Worm (Caenorhabditis elegans) whole organism, L2 larva: Measurements from ENCODE around the gene F57F4.1.

Source experiments
- C34F6.9 ChIP-seq: fragments of 150-350 bp; optimal IDR thresholded peaks from 2 replicates; lab custom pipeline; 2014; ENCODE audit warnings: missing biosample characterization, missing genetic modification characterization
- F13H6.1 ChIP-seq: sonication (generic microtip); optimal IDR thresholded peaks from 2 replicates; lab custom pipeline; 2016; ENCODE audit warnings: missing genetic modification characterization, missing compliant biosample characterization
- ZK546.5 ChIP-seq: sonication (generic microtip); optimal IDR thresholded peaks from 2 replicates; lab custom pipeline; 2017; ENCODE audit warnings: missing biosample characterization, missing genetic modification characterization
- aly-2 ChIP-seq: fragments of 150-350 bp; optimal IDR thresholded peaks from 2 replicates; lab custom pipeline; 2014; ENCODE audit warnings: missing biosample characterization, missing genetic modification characterization
- ama-1 ChIP-seq: fragments of 150-350 bp; optimal IDR thresholded peaks from 2 replicates; lab custom pipeline; 2018; ENCODE audit warnings: inconsistent platforms
- blmp-1 ChIP-seq: sonication (generic microtip); optimal IDR thresholded peaks from 2 replicates; lab custom pipeline; 2017; ENCODE audit warnings: missing genetic modification characterization, mild to moderate bottlenecking, missing compliant biosample characterization, antibody characterized with exemption, moderate library complexity; ENCODE audit not compliant: insufficient read depth
- ceh-16 ChIP-seq: fragments of 150-350 bp; optimal IDR thresholded peaks from 2 replicates; lab custom pipeline; 2014; ENCODE audit warnings: missing biosample characterization, missing genetic modification characterization
- ceh-82 ChIP-seq: fragments of 150-350 bp; optimal IDR thresholded peaks from 2 replicates; lab custom pipeline; 2014; ENCODE audit warnings: missing biosample characterization, missing genetic modification characterization
- crh-2 ChIP-seq: sonication (generic microtip); optimal IDR thresholded peaks from 2 replicates; lab custom pipeline; 2017; ENCODE audit warnings: missing biosample characterization, missing genetic modification characterization
- dmd-4 ChIP-seq: sonication (generic microtip); optimal IDR thresholded peaks from 2 replicates; lab custom pipeline; 2017; ENCODE audit warnings: missing biosample characterization, missing genetic modification characterization
- egl-27 ChIP-seq: sonication (generic microtip); optimal IDR thresholded peaks from 3 replicates; lab custom pipeline; 2017; ENCODE audit warnings: missing biosample characterization, missing genetic modification reagents, missing genetic modification characterization
- elt-1 ChIP-seq: fragments of 150-350 bp; optimal IDR thresholded peaks from 2 replicates; lab custom pipeline; 2014; ENCODE audit warnings: missing biosample characterization, missing genetic modification characterization
- elt-3 ChIP-seq: sonication (generic microtip); optimal IDR thresholded peaks from 2 replicates; lab custom pipeline; 2017; ENCODE audit warnings: missing biosample characterization, missing genetic modification characterization
- fos-1 ChIP-seq: fragments of 150-350 bp; optimal IDR thresholded peaks from 2 replicates; lab custom pipeline; 2014; ENCODE audit warnings: missing biosample characterization, missing genetic modification characterization
- gmeb-1 ChIP-seq: fragments of 150-350 bp; optimal IDR thresholded peaks from 2 replicates; lab custom pipeline; 2014; ENCODE audit warnings: missing biosample characterization, missing genetic modification characterization
- lin-11 ChIP-seq: fragments of 150-350 bp; sonication (generic microtip); optimal IDR thresholded peaks from 2 replicates; lab custom pipeline; 2014; ENCODE audit warnings: missing biosample characterization, missing genetic modification characterization, inconsistent platforms, mixed read lengths
- lin-13 ChIP-seq: fragments of 150-350 bp; optimal IDR thresholded peaks from 2 replicates; lab custom pipeline; 2014; ENCODE audit warnings: missing biosample characterization, missing genetic modification reagents, missing genetic modification characterization
- lin-39 ChIP-seq: fragments of 150-350 bp; optimal IDR thresholded peaks from 2 replicates; lab custom pipeline; 2014; ENCODE audit warnings: missing biosample characterization, missing genetic modification reagents, missing genetic modification characterization
- lsy-2 ChIP-seq, 2 experiments: fragments of 150-350 bp in 1 of 2; sonication (generic microtip) in 1 of 2; optimal IDR thresholded peaks; 2 replicates each; lab custom pipeline; 2014 to 2017; ENCODE audit warnings: missing biosample characterization in 2 of 2, missing genetic modification characterization in 2 of 2
- mab-5 ChIP-seq: fragments of 150-350 bp; optimal IDR thresholded peaks from 2 replicates; lab custom pipeline; 2014; ENCODE audit warnings: missing biosample characterization, missing genetic modification characterization
- mbf-1 ChIP-seq: sonication (generic microtip); optimal IDR thresholded peaks from 2 replicates; lab custom pipeline; 2017; ENCODE audit warnings: missing biosample characterization, missing genetic modification characterization
- mdl-1 ChIP-seq, 2 experiments: fragments of 150-350 bp in 1 of 2; sonication (generic microtip) in 1 of 2; optimal IDR thresholded peaks; 2 replicates each; lab custom pipeline; 2017; ENCODE audit warnings: missing biosample characterization in 2 of 2, missing genetic modification characterization in 2 of 2
- nhr-10 ChIP-seq: sonication (generic microtip); optimal IDR thresholded peaks from 2 replicates; lab custom pipeline; 2017; ENCODE audit warnings: missing biosample characterization, missing genetic modification characterization
- nhr-11 ChIP-seq: fragments of 150-350 bp; optimal IDR thresholded peaks from 2 replicates; lab custom pipeline; 2014; ENCODE audit warnings: missing biosample characterization, missing genetic modification characterization
- nhr-12 ChIP-seq: fragments of 150-350 bp; optimal IDR thresholded peaks from 2 replicates; lab custom pipeline; 2014; ENCODE audit warnings: missing biosample characterization, missing genetic modification characterization
- nhr-129 ChIP-seq: fragments of 150-350 bp; optimal IDR thresholded peaks from 2 replicates; lab custom pipeline; 2014; ENCODE audit warnings: missing biosample characterization, missing genetic modification characterization
- nhr-237 ChIP-seq: fragments of 150-350 bp; optimal IDR thresholded peaks from 2 replicates; lab custom pipeline; 2014; ENCODE audit warnings: missing biosample characterization, missing genetic modification characterization
- nhr-25 ChIP-seq: fragments of 150-350 bp; sonication (generic microtip); optimal IDR thresholded peaks from 3 replicates; lab custom pipeline; 2014; ENCODE audit warnings: missing biosample characterization, missing genetic modification characterization
- nhr-6 ChIP-seq: fragments of 150-350 bp; optimal IDR thresholded peaks from 2 replicates; lab custom pipeline; 2014; ENCODE audit warnings: missing biosample characterization, missing genetic modification characterization
- nhr-77 ChIP-seq: fragments of 150-350 bp; optimal IDR thresholded peaks from 2 replicates; lab custom pipeline; 2014; ENCODE audit warnings: missing biosample characterization, missing genetic modification characterization
- sem-4 ChIP-seq: fragments of 150-350 bp; optimal IDR thresholded peaks from 2 replicates; lab custom pipeline; 2014; ENCODE audit warnings: missing biosample characterization, missing genetic modification reagents, missing genetic modification characterization
- sma-3 ChIP-seq: sonication (generic microtip); optimal IDR thresholded peaks from 2 replicates; lab custom pipeline; 2016; ENCODE audit warnings: missing genetic modification reagents, missing genetic modification characterization, missing compliant biosample characterization
- sma-9 ChIP-seq, 2 experiments: fragments of 150-350 bp in 1 of 2; sonication (generic microtip) in 1 of 2; optimal IDR thresholded peaks; 2 replicates each; lab custom pipeline; 2014 to 2016; ENCODE audit warnings: missing genetic modification characterization in 2 of 2, mild to moderate bottlenecking in 1 of 2, missing biosample characterization in 1 of 2, missing compliant biosample characterization in 1 of 2, missing genetic modification reagents in 1 of 2, moderate library complexity in 1 of 2
- snpc-4 ChIP-seq: fragments of 150-350 bp; optimal IDR thresholded peaks from 2 replicates; lab custom pipeline; 2014; ENCODE audit warnings: missing biosample characterization, missing genetic modification characterization
- unc-39 ChIP-seq: fragments of 150-350 bp; optimal IDR thresholded peaks from 2 replicates; lab custom pipeline; 2014; ENCODE audit warnings: missing biosample characterization, missing genetic modification characterization
- unc-55 ChIP-seq: fragments of 150-350 bp; sonication (generic microtip); optimal IDR thresholded peaks from 3 replicates; lab custom pipeline; 2014; ENCODE audit warnings: missing biosample characterization, missing genetic modification reagents, missing genetic modification characterization
- unc-62 ChIP-seq: fragments of 150-350 bp; optimal IDR thresholded peaks from 2 replicates; lab custom pipeline; 2014; ENCODE audit warnings: missing biosample characterization, missing genetic modification reagents, missing genetic modification characterization
- zag-1 ChIP-seq: fragments of 150-350 bp; optimal IDR thresholded peaks from 2 replicates; lab custom pipeline; 2014; ENCODE audit warnings: missing biosample characterization, missing genetic modification characterization
- ztf-1 ChIP-seq: fragments of 200-800 bp; sonication (Bioruptor generic); conservative IDR thresholded peaks from 2 replicates; pipeline ENCODE4 v1.3.6; 2022; ENCODE audit warnings: missing genetic modification characterization, missing compliant biosample characterization
- ztf-11 ChIP-seq: sonication (generic microtip); optimal IDR thresholded peaks from 2 replicates; lab custom pipeline; 2017; ENCODE audit warnings: missing biosample characterization, missing genetic modification characterization
- ztf-4 ChIP-seq: fragments of 150-350 bp; optimal IDR thresholded peaks from 2 replicates; lab custom pipeline; 2014; ENCODE audit warnings: missing biosample characterization, missing genetic modification characterization

The F57F4.1 gene

ce11 chrV:6348133-6348532, 42.1 kb upstream of the F57F4.1 start:
- TF ChIP-seq ZK546.5 (tag; lab: Kevin White, UChicago) (no peak), nhr-12 (tag; lab: Kevin White, UChicago) (no peak), elt-1 (tag; lab: Kevin White, UChicago) (no peak), lsy-2 (tag; optimal IDR thresholded peaks at IDR 0.05; lab: Kevin White, UChicago) (peak in 1 of 2 experiments; percentile 41), F13H6.1 (tag; lab: Kevin White, UChicago) (peak; percentile 88), gmeb-1 (tag; lab: Kevin White, UChicago) (no peak), blmp-1 (tag; lab: Kevin White, UChicago) (peak; percentile 11), sma-9 (GFP tag; optimal IDR thresholded peaks at IDR 0.05; lab: Kevin White, UChicago) (peak; percentile 73), sma-9 (tag; optimal IDR thresholded peaks at IDR 0.05; lab: Kevin White, UChicago) (no peak), aly-2 (tag; lab: Kevin White, UChicago) (no peak), fos-1 (tag; lab: Kevin White, UChicago) (peak; percentile 23), unc-62 (GFP tag; lab: Kevin White, UChicago) (no peak), C34F6.9 (tag; lab: Kevin White, UChicago) (peak; percentile 5), egl-27 (tag; lab: Kevin White, UChicago) (no peak), dmd-4 (tag; lab: Kevin White, UChicago) (no peak), mbf-1 (tag; lab: Kevin White, UChicago) (no peak), sem-4 (tag; lab: Kevin White, UChicago) (no peak), lin-11 (tag; lab: Kevin White, UChicago) (no peak), snpc-4 (tag; lab: Kevin White, UChicago) (no peak), ztf-4 (tag; lab: Kevin White, UChicago) (no peak), zag-1 (no peak), nhr-129 (tag; lab: Kevin White, UChicago) (peak; percentile 73), crh-2 (tag; lab: Kevin White, UChicago) (peak; percentile 42), lin-13 (no peak), nhr-237 (tag; lab: Kevin White, UChicago) (no peak), nhr-10 (tag; lab: Kevin White, UChicago) (no peak), ceh-82 (tag; lab: Kevin White, UChicago) (no peak), ama-1 (no peak), elt-3 (tag; lab: Kevin White, UChicago) (no peak), nhr-25 (tag; lab: Kevin White, UChicago) (no peak), nhr-77 (no peak), nhr-11 (no peak), mdl-1 (tag; optimal IDR thresholded peaks at IDR 0.05; lab: Kevin White, UChicago) (peak; percentile 59 to 90), ztf-11 (tag; lab: Kevin White, UChicago) (no peak), unc-39 (tag; lab: Kevin White, UChicago) (no peak), nhr-6 (no peak), mab-5 (tag; lab: Kevin White, UChicago) (peak; percentile 1), lin-39 (tag; lab: Kevin White, UChicago) (no peak), ceh-16 (no peak), unc-55 (GFP tag; lab: Kevin White, UChicago) (peak; percentile 33)
- TF ChIP-seq, all 48 proteins: peak for 11

ce11 chrV:6349597-6349996, 40.7 kb upstream of the F57F4.1 start:
- no peak for TF ChIP-seq unc-55 (GFP tag; lab: Kevin White, UChicago)
- TF ChIP-seq lin-13 = no peak
- TF ChIP-seq egl-27 (tag; lab: Kevin White, UChicago) = no peak
- TF ChIP-seq F13H6.1 (tag; lab: Kevin White, UChicago) = peak; percentile 79
- TF ChIP-seq ztf-1 (GFP tag; lab: Robert Waterston, UW) = no peak
- TF ChIP-seq sem-4 (tag; lab: Kevin White, UChicago) = no peak
- TF ChIP-seq blmp-1 (tag; lab: Kevin White, UChicago) = peak; percentile 91
- peak; percentile 28 for TF ChIP-seq sma-3 (GFP tag; lab: Kevin White, UChicago)
- TF ChIP-seq sma-9 (GFP tag; optimal IDR thresholded peaks at IDR 0.05; lab: Kevin White, UChicago) = peak; percentile 31
- no peak for TF ChIP-seq sma-9 (tag; optimal IDR thresholded peaks at IDR 0.05; lab: Kevin White, UChicago)
